Worm (Caenorhabditis elegans) whole organism, L1 larva: Measurements from ENCODE around the gene T27E4.1.

ENCODE experiments used
- C16A3.4 ChIP-seq: fragments of 150-350 bp; optimal IDR thresholded peaks from 2 replicates; lab custom pipeline; 2014; ENCODE audit warnings: missing biosample characterization, missing genetic modification characterization
- aha-1 ChIP-seq: fragments of 150-350 bp; optimal IDR thresholded peaks from 2 replicates; lab custom pipeline; 2014; ENCODE audit warnings: missing biosample characterization, missing genetic modification characterization
- aly-2 ChIP-seq: fragments of 150-350 bp; optimal IDR thresholded peaks from 2 replicates; lab custom pipeline; 2014; ENCODE audit warnings: missing biosample characterization, missing genetic modification characterization
- ama-1 ChIP-seq: fragments of 150-350 bp; optimal IDR thresholded peaks from 2 replicates; lab custom pipeline; 2014
- blmp-1 ChIP-seq: fragments of 150-350 bp; optimal IDR thresholded peaks from 2 replicates; lab custom pipeline; 2014; ENCODE audit warnings: missing biosample characterization, missing genetic modification characterization
- ceh-63 ChIP-seq: fragments of 200-800 bp; sonication (Bioruptor generic); optimal IDR thresholded peaks from 2 replicates; lab custom pipeline; 2018; ENCODE audit warnings: mild to moderate bottlenecking, missing genetic modification characterization, missing compliant biosample characterization
- ceh-8 ChIP-seq: fragments of 200-800 bp; sonication (Bioruptor generic); optimal IDR thresholded peaks from 2 replicates; lab custom pipeline; 2018; ENCODE audit warnings: mild to moderate bottlenecking, missing genetic modification characterization, moderate library complexity, missing compliant biosample characterization
- ceh-82 ChIP-seq, 3 experiments: fragments of 150-350 bp in 1 of 3; sonication (generic microtip) in 2 of 3; optimal IDR thresholded peaks; 2 replicates each; lab custom pipeline; 2014 to 2017; ENCODE audit warnings: missing biosample characterization in 3 of 3, missing genetic modification characterization in 3 of 3
- ceh-88 ChIP-seq: fragments of 200-800 bp; sonication (Bioruptor generic); IDR thresholded peaks from 2 replicates; pipeline ENCODE4 v1.3.6; 2022; ENCODE audit warnings: missing genetic modification characterization, missing compliant biosample characterization
- ceh-90 ChIP-seq: sonication (generic microtip); optimal IDR thresholded peaks from 2 replicates; lab custom pipeline; 2016; ENCODE audit warnings: missing genetic modification characterization, missing compliant biosample characterization
- dsc-1 ChIP-seq: sonication (generic microtip); optimal IDR thresholded peaks from 2 replicates; lab custom pipeline; 2016; ENCODE audit warnings: mild to moderate bottlenecking, missing genetic modification characterization, missing compliant biosample characterization
- elt-2 ChIP-seq: sonication (generic microtip); optimal IDR thresholded peaks from 2 replicates; lab custom pipeline; 2016; ENCODE audit warnings: missing genetic modification characterization, mild to moderate bottlenecking, inconsistent platforms, missing compliant biosample characterization, missing genetic modification reagents
- elt-3 ChIP-seq, 6 experiments: fragments of 150-350 bp in 1 of 6; sonication (generic microtip); optimal IDR thresholded peaks; 2 replicates each; lab custom pipeline; 2017 to 2018; ENCODE audit warnings: missing biosample characterization in 6 of 6, missing genetic modification characterization in 6 of 6, inconsistent platforms in 1 of 6
- ets-5 ChIP-seq: fragments of 200-800 bp; sonication (Bioruptor generic); IDR thresholded peaks from 2 replicates; pipeline ENCODE4 v1.3.6; 2022; ENCODE audit warnings: missing genetic modification characterization, missing compliant biosample characterization
- fkh-10 ChIP-seq: sonication (generic microtip); optimal IDR thresholded peaks from 2 replicates; lab custom pipeline; 2017; ENCODE audit warnings: missing biosample characterization, missing genetic modification reagents, missing genetic modification characterization
- fkh-4 ChIP-seq: sonication (generic microtip); optimal IDR thresholded peaks from 2 replicates; lab custom pipeline; 2016; ENCODE audit warnings: missing compliant biosample characterization, missing genetic modification characterization, borderline replicate concordance
- fos-1 ChIP-seq: fragments of 150-350 bp; optimal IDR thresholded peaks from 2 replicates; lab custom pipeline; 2014; ENCODE audit warnings: missing biosample characterization, missing genetic modification characterization
- hlh-4 ChIP-seq: sonication (generic microtip); optimal IDR thresholded peaks from 2 replicates; lab custom pipeline; 2016; ENCODE audit warnings: mild to moderate bottlenecking, missing genetic modification characterization, missing compliant biosample characterization
- hpl-2 ChIP-seq: fragments of 150-350 bp; optimal IDR thresholded peaks from 2 replicates; lab custom pipeline; 2014; ENCODE audit warnings: missing biosample characterization, missing genetic modification reagents, missing genetic modification characterization
- isw-1 ChIP-seq: fragments of 200-800 bp; sonication (Bioruptor generic); IDR thresholded peaks from 2 replicates; pipeline ENCODE4 v1.3.6; 2022; ENCODE audit warnings: missing genetic modification characterization, missing compliant biosample characterization
- lin-14 ChIP-seq: fragments of 200-800 bp; sonication (Bioruptor generic); optimal IDR thresholded peaks from 2 replicates; lab custom pipeline; 2018; ENCODE audit warnings: mild to moderate bottlenecking, missing genetic modification characterization, moderate library complexity, missing compliant biosample characterization
- lin-35 ChIP-seq, 2 experiments: fragments of 150-350 bp; optimal IDR thresholded peaks; 2 replicates each; lab custom pipeline; 2014; ENCODE audit warnings: missing biosample characterization in 2 of 2, missing genetic modification characterization in 2 of 2, missing genetic modification reagents in 2 of 2
- lsy-2 ChIP-seq, 2 experiments: fragments of 150-350 bp; optimal IDR thresholded peaks; 2 replicates each; lab custom pipeline; 2014; ENCODE audit warnings: missing biosample characterization in 2 of 2, missing genetic modification characterization in 2 of 2
- mdl-1 ChIP-seq, 2 experiments: fragments of 150-350 bp; optimal IDR thresholded peaks; 2 replicates each; lab custom pipeline; 2014 to 2017; ENCODE audit warnings: missing biosample characterization in 2 of 2, missing genetic modification characterization in 2 of 2, inconsistent platforms in 1 of 2
- mef-2 ChIP-seq: fragments of 150-350 bp; optimal IDR thresholded peaks from 2 replicates; lab custom pipeline; 2014; ENCODE audit warnings: missing biosample characterization, missing genetic modification characterization
- mep-1 ChIP-seq: fragments of 150-350 bp; optimal IDR thresholded peaks from 2 replicates; lab custom pipeline; 2014; ENCODE audit warnings: missing biosample characterization, missing genetic modification characterization
- nhr-12 ChIP-seq: sonication (generic microtip); optimal IDR thresholded peaks from 2 replicates; lab custom pipeline; 2017; ENCODE audit warnings: missing biosample characterization, missing genetic modification characterization
- nhr-20 ChIP-seq: sonication (generic microtip); optimal IDR thresholded peaks from 2 replicates; lab custom pipeline; 2016; ENCODE audit warnings: mild to moderate bottlenecking, missing genetic modification characterization, missing compliant biosample characterization
- nhr-47 ChIP-seq: sonication (generic microtip); optimal IDR thresholded peaks from 2 replicates; lab custom pipeline; 2016; ENCODE audit warnings: mild to moderate bottlenecking, missing genetic modification characterization, moderate library complexity, missing compliant biosample characterization
- nhr-71 ChIP-seq: sonication (generic microtip); optimal IDR thresholded peaks from 2 replicates; lab custom pipeline; 2016; ENCODE audit warnings: mild to moderate bottlenecking, missing genetic modification characterization, moderate library complexity, missing compliant biosample characterization
- nhr-77 ChIP-seq: fragments of 150-350 bp; optimal IDR thresholded peaks from 2 replicates; lab custom pipeline; 2014; ENCODE audit warnings: missing biosample characterization, missing genetic modification characterization
- nhr-84 ChIP-seq: sonication (generic microtip); optimal IDR thresholded peaks from 2 replicates; lab custom pipeline; 2017; ENCODE audit warnings: missing biosample characterization, missing genetic modification characterization
- nhr-85 ChIP-seq: sonication (generic microtip); peaks from one replicate; lab custom pipeline; 2016; ENCODE audit warnings: missing genetic modification characterization, inconsistent platforms, missing compliant biosample characterization
- nhr-90 ChIP-seq: sonication (generic microtip); optimal IDR thresholded peaks from 2 replicates; lab custom pipeline; 2016; ENCODE audit warnings: mild to moderate bottlenecking, missing genetic modification characterization, missing compliant biosample characterization; ENCODE audit not compliant: poor library complexity
- pag-3 ChIP-seq: sonication (generic microtip); optimal IDR thresholded peaks from 2 replicates; lab custom pipeline; 2017; ENCODE audit warnings: missing genetic modification characterization, mild to moderate bottlenecking, missing compliant biosample characterization, antibody characterized with exemption, borderline replicate concordance; ENCODE audit not compliant: insufficient read depth
- pax-3 ChIP-seq: fragments of 200-800 bp; sonication (Bioruptor generic); optimal IDR thresholded peaks from 2 replicates; lab custom pipeline; 2018; ENCODE audit warnings: mild to moderate bottlenecking, missing genetic modification characterization, moderate library complexity, missing compliant biosample characterization
- skn-1 ChIP-seq: fragments of 150-350 bp; optimal IDR thresholded peaks from 2 replicates; lab custom pipeline; 2014; ENCODE audit warnings: missing biosample characterization, missing genetic modification characterization
- snu-23 ChIP-seq: sonication (generic microtip); optimal IDR thresholded peaks from 2 replicates; lab custom pipeline; 2016; ENCODE audit warnings: missing genetic modification characterization, missing compliant biosample characterization
- sptf-1 ChIP-seq: fragments of 150-350 bp; optimal IDR thresholded peaks from 2 replicates; lab custom pipeline; 2014; ENCODE audit warnings: missing biosample characterization, missing genetic modification characterization
- sup-37 ChIP-seq: fragments of 200-800 bp; sonication (Bioruptor generic); optimal IDR thresholded peaks from 2 replicates; lab custom pipeline; 2018; ENCODE audit warnings: mild to moderate bottlenecking, missing genetic modification characterization, missing compliant biosample characterization
- tbx-2 ChIP-seq: sonication (generic microtip); optimal IDR thresholded peaks from 2 replicates; lab custom pipeline; 2016; ENCODE audit warnings: missing genetic modification characterization, missing compliant biosample characterization
- unc-130 ChIP-seq: fragments of 150-350 bp; optimal IDR thresholded peaks from 2 replicates; lab custom pipeline; 2017; ENCODE audit warnings: missing biosample characterization, missing genetic modification characterization, inconsistent platforms
- unc-62 ChIP-seq: fragments of 150-350 bp; optimal IDR thresholded peaks from 2 replicates; lab custom pipeline; 2014; ENCODE audit warnings: missing biosample characterization, missing genetic modification reagents, missing genetic modification characterization
- unc-98 ChIP-seq: fragments of 200-800 bp; sonication (Bioruptor generic); IDR thresholded peaks from 2 replicates; pipeline ENCODE4 v1.3.6; 2022; ENCODE audit warnings: missing genetic modification characterization, missing compliant biosample characterization
- ztf-4 ChIP-seq: fragments of 150-350 bp; optimal IDR thresholded peaks from 2 replicates; lab custom pipeline; 2014; ENCODE audit warnings: missing biosample characterization, missing genetic modification characterization

Gene T27E4.1

DNA sequence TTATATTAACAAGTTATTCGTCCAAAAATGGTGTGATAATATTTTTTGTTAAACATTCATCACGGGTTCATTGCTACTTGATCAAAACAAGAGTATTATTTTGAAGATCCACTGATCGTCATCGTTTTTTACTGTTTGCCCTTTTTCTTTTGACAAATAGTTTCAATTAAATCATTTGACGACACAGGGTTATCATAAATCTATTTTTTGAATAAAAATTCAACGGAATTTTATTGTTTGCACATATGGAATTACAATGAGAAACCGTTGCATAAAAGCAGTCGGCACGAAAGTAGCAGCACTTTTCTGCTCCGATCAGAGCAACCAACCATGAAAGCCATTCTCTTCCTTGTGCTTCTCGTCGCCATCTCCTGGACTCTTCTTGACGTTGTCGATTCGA lies 24.5 kb upstream of the T27E4.1 start, which contains the start of gene fip-2:
Gene fip-2, plus strand, starts transcription at position 301 of the 400 bp plus-strand sequence.
- TF ChIP-seq skn-1, result no peak
- no peak for TF ChIP-seq sptf-1 (tag; lab: Kevin White, UChicago)
- no peak for TF ChIP-seq sup-37 (GFP tag; lab: Kevin White, UChicago)
- no peak for TF ChIP-seq nhr-71
- no peak for TF ChIP-seq ztf-4 (tag; lab: Kevin White, UChicago)
- TF ChIP-seq ceh-63, result no peak
- no peak for TF ChIP-seq lin-35 (GFP tag; optimal IDR thresholded peaks at IDR 0.05; lab: Kevin White, UChicago)
- no peak for TF ChIP-seq ceh-88 (GFP tag; lab: Robert Waterston, UW)
- no peak for TF ChIP-seq ama-1 (lab: Kevin White, UChicago)
- no peak for TF ChIP-seq elt-2 (tag; lab: Kevin White, UChicago)
- TF ChIP-seq pag-3, result no peak
- no peak for TF ChIP-seq ceh-90 (tag; lab: Kevin White, UChicago)
- TF ChIP-seq unc-130 (tag; lab: Kevin White, UChicago), result no peak
- no peak for TF ChIP-seq aly-2 (tag; lab: Kevin White, UChicago)

DNA sequence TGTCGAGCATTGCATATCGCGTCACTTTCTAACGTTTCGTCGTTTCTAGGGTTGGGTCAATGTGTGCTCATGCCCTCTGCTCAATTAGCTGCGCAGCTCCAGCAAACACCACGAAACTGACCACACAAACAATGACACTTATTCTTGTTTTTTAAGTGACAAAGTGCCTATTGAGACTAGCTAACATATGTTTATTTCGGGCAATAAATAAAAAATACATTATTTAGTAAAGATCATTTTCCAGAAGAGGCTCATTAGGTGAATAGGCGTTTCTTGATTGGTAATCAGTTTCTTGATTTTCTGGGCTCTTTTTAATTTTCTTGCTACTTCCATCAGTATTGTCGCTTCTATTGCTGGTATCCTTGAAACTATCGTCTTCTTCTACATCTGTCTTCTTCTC lies 22.5 kb upstream of the T27E4.1 start, which contains the start of gene T27E4.5:
Gene T27E4.5, minus strand, starts transcription at position 101 of the 400 bp plus-strand sequence.
- TF ChIP-seq ceh-82 (tag; optimal IDR thresholded peaks at IDR 0.05; lab: Kevin White, UChicago) (no peak), unc-62 (GFP tag; lab: Kevin White, UChicago) (no peak), snu-23 (GFP tag; lab: Kevin White, UChicago) (no peak), unc-98 (GFP tag; lab: Robert Waterston, UW) (no peak), sup-37 (GFP tag; lab: Kevin White, UChicago) (no peak), nhr-20 (tag; lab: Kevin White, UChicago) (no peak), ets-5 (no peak), aha-1 (tag; lab: Kevin White, UChicago) (no peak), fos-1 (tag; lab: Kevin White, UChicago) (no peak), hpl-2 (GFP tag; lab: Kevin White, UChicago) (no peak), fkh-4 (tag; lab: Kevin White, UChicago) (no peak), isw-1 (GFP tag; lab: Robert Waterston, UW) (no peak), pax-3 (tag; lab: Kevin White, UChicago) (no peak), nhr-84 (no peak), ceh-8 (GFP tag; lab: Kevin White, UChicago) (no peak), blmp-1 (tag; lab: Kevin White, UChicago) (no peak), fkh-10 (no peak)

DNA sequence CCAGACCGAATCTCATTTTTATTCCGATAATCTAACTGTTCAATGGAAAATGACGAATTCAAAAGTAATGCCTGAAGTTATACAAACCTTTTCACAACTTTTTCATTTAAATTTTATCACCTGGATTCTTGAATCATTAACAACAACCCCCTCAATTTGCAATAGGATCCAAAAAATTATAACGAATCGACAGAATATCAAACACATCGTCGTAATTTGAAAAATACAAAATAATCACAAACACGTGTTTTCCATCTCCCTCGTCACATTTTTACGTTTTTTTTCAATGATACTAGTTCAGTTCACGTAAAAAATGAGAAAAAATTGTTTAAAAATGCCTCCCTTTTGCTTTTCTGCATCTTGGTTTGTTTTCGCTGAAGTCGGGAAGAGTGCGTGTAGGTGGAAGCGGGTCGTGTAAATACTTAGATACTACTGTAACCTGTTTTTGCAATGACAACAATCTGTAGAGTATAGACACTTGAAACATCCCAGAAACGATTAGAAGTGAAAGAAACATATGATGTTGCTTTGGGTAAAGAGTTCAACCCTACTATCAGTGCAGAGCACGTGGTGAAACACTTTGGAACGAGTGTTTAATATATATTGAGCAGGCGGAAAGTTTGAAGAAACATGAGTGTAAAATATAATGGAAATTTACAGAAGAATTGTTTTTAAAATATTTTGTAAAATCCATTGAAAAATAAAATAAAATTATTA lies 18.7 kb upstream of the T27E4.1 start, which contains the start of gene oac-50:
Gene oac-50, minus strand, starts transcription at position 219 of the 717 bp plus-strand sequence.
- TF ChIP-seq aha-1 (tag; lab: Kevin White, UChicago) (no peak), lsy-2 (tag; optimal IDR thresholded peaks at IDR 0.05; lab: Kevin White, UChicago) (peak in 1 of 2 experiments; percentile 24), tbx-2 (tag; lab: Kevin White, UChicago) (peak; percentile 14), lin-35 (GFP tag; optimal IDR thresholded peaks at IDR 0.05; lab: Kevin White, UChicago) (peak in 1 of 2 experiments; percentile 12), mdl-1 (tag; optimal IDR thresholded peaks at IDR 0.05; lab: Kevin White, UChicago) (peak in 1 of 2 experiments; percentile 22), nhr-85 (no peak)

DNA sequence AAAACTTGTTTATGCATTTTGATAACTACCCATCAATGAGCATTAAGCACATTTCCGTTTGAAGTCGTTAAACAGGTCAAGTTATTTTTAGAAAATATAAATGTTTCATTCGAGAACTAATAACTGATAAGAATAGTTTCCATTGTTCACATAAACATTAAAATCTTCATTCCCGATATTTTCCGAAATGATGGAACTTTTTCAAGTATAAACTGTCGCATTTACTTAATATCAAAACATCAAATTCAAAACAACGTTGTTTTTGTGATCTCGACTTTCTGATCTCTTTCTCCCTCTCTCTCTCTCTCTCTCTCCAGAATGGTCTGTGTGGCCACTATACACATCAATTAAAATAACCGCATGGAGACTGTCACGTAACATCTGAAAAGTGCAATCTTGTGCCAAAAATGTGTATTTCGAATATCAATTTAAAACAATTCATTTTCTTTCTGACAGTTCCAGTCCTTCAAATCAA lies 17.7 kb upstream of the T27E4.1 start:
- no peak for TF ChIP-seq isw-1 (GFP tag; lab: Robert Waterston, UW)
- peak; percentile 17 for TF ChIP-seq lin-14
- peak; percentile 24 for TF ChIP-seq mep-1 (tag; lab: Kevin White, UChicago)
- TF ChIP-seq nhr-85, result peak; percentile 68
- no peak for TF ChIP-seq hlh-4
- no peak for TF ChIP-seq nhr-77 (tag; lab: Kevin White, UChicago)
- TF ChIP-seq C16A3.4, result peak; percentile 31
- TF ChIP-seq nhr-12 (tag; lab: Kevin White, UChicago), result no peak
- TF ChIP-seq nhr-47 (tag; lab: Kevin White, UChicago), result peak; percentile 19
- peak in 1 of 2 experiments; percentile 40 for TF ChIP-seq lsy-2 (tag; optimal IDR thresholded peaks at IDR 0.05; lab: Kevin White, UChicago)
- peak; percentile 29 for TF ChIP-seq snu-23 (GFP tag; lab: Kevin White, UChicago)
- no peak for TF ChIP-seq skn-1
- peak; percentile 38 for TF ChIP-seq nhr-71
- peak; percentile 38 for TF ChIP-seq tbx-2 (tag; lab: Kevin White, UChicago)
- peak in 1 of 6 experiments; percentile 25 for TF ChIP-seq elt-3 (tag; optimal IDR thresholded peaks at IDR 0.05; lab: Kevin White, UChicago)
- TF ChIP-seq blmp-1 (tag; lab: Kevin White, UChicago), result peak; percentile 30
- peak; percentile 15 for TF ChIP-seq nhr-90 (tag; lab: Kevin White, UChicago)
- TF ChIP-seq elt-2 (tag; lab: Kevin White, UChicago), result peak; percentile 21
- TF ChIP-seq mef-2 (tag; lab: Kevin White, UChicago), result no peak
- TF ChIP-seq unc-130 (tag; lab: Kevin White, UChicago), result no peak
- no peak for TF ChIP-seq dsc-1 (tag; lab: Kevin White, UChicago)
